Fruit fly (Drosophila melanogaster): ENCODE measurements around the gene Cox10.

Gene Cox10

dm6 chr2L:10331066-10331847 lies at the start of gene Cox10, which contains the start of gene Schip1:
Gene Cox10, plus strand, starts transcription at chr2L:10331471.
Gene Schip1, minus strand, starts transcription at chr2L:10331116.
- TF ChIP-seq Ets21C (GFP tag; optimal IDR thresholded peaks at IDR 0.05) (no peak), Hr4 (GFP tag; optimal IDR thresholded peaks at IDR 0.05) (no peak), net (GFP tag; optimal IDR thresholded peaks at IDR 0.05) (no peak), CG6276 (GFP tag; optimal IDR thresholded peaks at IDR 0.05) (no peak), svp (GFP tag) (no peak), CG8119 (GFP tag; IDR thresholded peaks at IDR 0.05) (no peak), fkh (GFP tag; optimal IDR thresholded peaks at IDR 0.05) (no peak), CG6854 (GFP tag; optimal IDR thresholded peaks at IDR 0.05) (no peak), CG7368 (GFP tag; optimal IDR thresholded peaks at IDR 0.05) (no peak), dsx (GFP tag; optimal IDR thresholded peaks at IDR 0.05; ENCODE audit: poor library complexity, severe bottlenecking) (peak; percentile 86), CG8632 (GFP tag; optimal IDR thresholded peaks at IDR 0.05) (no peak), Blimp-1 (GFP tag; optimal IDR thresholded peaks at IDR 0.05) (no peak), CG6808 (GFP tag; optimal IDR thresholded peaks at IDR 0.05) (no peak), esn (GFP tag; optimal IDR thresholded peaks at IDR 0.05) (no peak), vri (GFP tag; optimal IDR thresholded peaks at IDR 0.05) (peak; percentile 39), CG34406 (GFP tag; optimal IDR thresholded peaks at IDR 0.05) (no peak), acj6 (GFP tag; optimal IDR thresholded peaks at IDR 0.05) (no peak), CG3032 (tag; optimal IDR thresholded peaks at IDR 0.05) (peak; percentile 12), Sox102F (GFP tag; optimal IDR thresholded peaks at IDR 0.05) (no peak), Sox14 (GFP tag; optimal IDR thresholded peaks at IDR 0.05) (no peak), Sox15 (GFP tag; optimal IDR thresholded peaks at IDR 0.05) (no peak), CG11902 (GFP tag; optimal IDR thresholded peaks at IDR 0.05) (no peak)

dm6 chr2L:10291276-10291675 lies 40.0 kb upstream of the Cox10 start:
- no peak for TF ChIP-seq CG3032 (tag; optimal IDR thresholded peaks at IDR 0.05)
- no peak for TF ChIP-seq CG7368 (GFP tag; optimal IDR thresholded peaks at IDR 0.05)
- no peak for TF ChIP-seq CG3919 (GFP tag; optimal IDR thresholded peaks at IDR 0.05)
- TF ChIP-seq CG6808 (GFP tag; optimal IDR thresholded peaks at IDR 0.05), result no peak
- no peak for TF ChIP-seq CG1621 (tag; optimal IDR thresholded peaks at IDR 0.05)
- no peak for TF ChIP-seq salr (GFP tag; optimal IDR thresholded peaks at IDR 0.05)
- TF ChIP-seq CG6792 (GFP tag; optimal IDR thresholded peaks at IDR 0.05), result no peak
- no peak for TF ChIP-seq CG10631 (GFP tag; optimal IDR thresholded peaks at IDR 0.05)
- no peak for TF ChIP-seq CG8119 (GFP tag; IDR thresholded peaks at IDR 0.05)
- no peak for TF ChIP-seq Eip78C (GFP tag)
- TF ChIP-seq ss (GFP tag; optimal IDR thresholded peaks at IDR 0.05), result no peak
- no peak for TF ChIP-seq Sox14 (GFP tag; optimal IDR thresholded peaks at IDR 0.05)

dm6 chr2L:10292066-10292560 lies 39.2 kb upstream of the Cox10 start, which contains the start of gene Ufd4:
Gene Ufd4, minus strand, starts transcription at chr2L:10292365.
- TF ChIP-seq CG31627 (GFP tag; optimal IDR thresholded peaks at IDR 0.05), result peak; percentile 63
- peak; percentile 67 for TF ChIP-seq CG3032 (tag; optimal IDR thresholded peaks at IDR 0.05)
- TF ChIP-seq CG10669 (GFP tag; optimal IDR thresholded peaks at IDR 0.05), result no peak
- peak; percentile 70 for TF ChIP-seq esn (GFP tag; optimal IDR thresholded peaks at IDR 0.05)
- no peak for TF ChIP-seq CG8319 (GFP tag; optimal IDR thresholded peaks at IDR 0.05)
- peak; percentile 29 for TF ChIP-seq CG6792 (GFP tag; optimal IDR thresholded peaks at IDR 0.05)
- TF ChIP-seq CG1621 (tag; optimal IDR thresholded peaks at IDR 0.05), result no peak
- TF ChIP-seq pdm3 (GFP tag; optimal IDR thresholded peaks at IDR 0.05), result no peak
- peak; percentile 7 for TF ChIP-seq fd85E (GFP tag; optimal IDR thresholded peaks at IDR 0.05)
- peak; percentile 11 for TF ChIP-seq CG11902 (GFP tag; optimal IDR thresholded peaks at IDR 0.05)
- TF ChIP-seq CG15336 (GFP tag; IDR thresholded peaks at IDR 0.05), result peak; percentile 68; the same call in 1 of the 2 replicates

Measured in whole organism, prepupa.